Worm (Caenorhabditis elegans) whole organism, L4 larva: Measurements from ENCODE around the gene M03C11.1.

Source experiments
- F10B5.3 ChIP-seq: sonication (generic microtip); optimal IDR thresholded peaks from 2 replicates; lab custom pipeline; 2016; ENCODE audit warnings: mild to moderate bottlenecking, missing genetic modification characterization, missing compliant biosample characterization
- T20F7.1 ChIP-seq: fragments of 200-800 bp; sonication (Bioruptor generic); optimal IDR thresholded peaks from 2 replicates; lab custom pipeline; 2018; ENCODE audit warnings: mild to moderate bottlenecking, missing genetic modification characterization, missing compliant biosample characterization
- Y105C5A.15 ChIP-seq: fragments of 200-800 bp; sonication (Bioruptor generic); IDR thresholded peaks from 2 replicates; pipeline ENCODE4 v1.3.6; 2022; ENCODE audit warnings: missing genetic modification characterization, missing compliant biosample characterization
- Y5F2A.4 ChIP-seq: fragments of 200-800 bp; sonication (Bioruptor generic); optimal IDR thresholded peaks from 2 replicates; lab custom pipeline; 2018; ENCODE audit warnings: mild to moderate bottlenecking, missing genetic modification characterization, missing compliant biosample characterization
- ZK546.5 ChIP-seq, 2 experiments: sonication (generic microtip); optimal IDR thresholded peaks; 2 replicates each; lab custom pipeline; 2017; ENCODE audit warnings: missing biosample characterization in 2 of 2, missing genetic modification characterization in 2 of 2
- aha-1 ChIP-seq: fragments of 150-350 bp; peaks from one replicate; lab custom pipeline; 2014; ENCODE audit warnings: missing biosample characterization, missing genetic modification characterization
- ama-1 ChIP-seq: fragments of 150-350 bp; optimal IDR thresholded peaks from 2 replicates; lab custom pipeline; 2014; ENCODE audit warnings: inconsistent platforms, mixed read lengths
- arid-1 ChIP-seq: fragments of 200-800 bp; sonication (Bioruptor generic); conservative IDR thresholded peaks from 2 replicates; pipeline ENCODE4 v1.3.6; 2022; ENCODE audit warnings: missing genetic modification reagents, missing genetic modification characterization, missing compliant biosample characterization
- ceh-44 ChIP-seq: fragments of 200-800 bp; sonication (Bioruptor generic); IDR thresholded peaks from 2 replicates; pipeline ENCODE4 v1.3.6; 2022; ENCODE audit warnings: missing genetic modification reagents, missing genetic modification characterization, missing compliant biosample characterization
- ceh-62 ChIP-seq: sonication (generic microtip); optimal IDR thresholded peaks from 2 replicates; lab custom pipeline; 2017; ENCODE audit warnings: missing biosample characterization, missing genetic modification characterization
- ces-1 ChIP-seq: fragments of 150-350 bp; sonication (generic microtip); optimal IDR thresholded peaks from 4 replicates; lab custom pipeline; 2014; ENCODE audit warnings: missing biosample characterization, missing genetic modification reagents, missing genetic modification characterization
- daf-16 ChIP-seq, 3 experiments: sonication (generic microtip); optimal IDR thresholded peaks; 2 replicates each; lab custom pipeline; 2016 to 2017; ENCODE audit warnings: missing genetic modification characterization in 3 of 3, missing genetic modification reagents in 3 of 3, mild to moderate bottlenecking in 2 of 3, missing compliant biosample characterization in 2 of 3, missing biosample characterization in 1 of 3, moderate library complexity in 1 of 3
- daf-8 ChIP-seq: fragments of 200-800 bp; sonication (Bioruptor generic); IDR thresholded peaks from 2 replicates; pipeline ENCODE4 v1.3.6; 2022; ENCODE audit warnings: missing genetic modification characterization, missing compliant biosample characterization
- dmd-6 ChIP-seq: fragments of 200-800 bp; sonication (Bioruptor generic); IDR thresholded peaks from 2 replicates; pipeline ENCODE4 v1.3.6; 2022; ENCODE audit warnings: missing genetic modification reagents, missing genetic modification characterization, missing compliant biosample characterization
- dpl-1 ChIP-seq: fragments of 150-350 bp; optimal IDR thresholded peaks from 2 replicates; lab custom pipeline; 2014; ENCODE audit warnings: missing biosample characterization, missing genetic modification reagents, missing genetic modification characterization
- duxl-1 ChIP-seq: sonication (generic microtip); optimal IDR thresholded peaks from 2 replicates; lab custom pipeline; 2016; ENCODE audit warnings: mild to moderate bottlenecking, missing genetic modification characterization, moderate library complexity, missing compliant biosample characterization; ENCODE audit not compliant: poor library complexity
- dve-1 ChIP-seq: sonication (generic microtip); optimal IDR thresholded peaks from 2 replicates; lab custom pipeline; 2017; ENCODE audit warnings: antibody characterized with exemption, mild to moderate bottlenecking, missing genetic modification characterization, missing compliant biosample characterization; ENCODE audit not compliant: insufficient read depth
- gei-8 ChIP-seq: fragments of 200-800 bp; sonication (Bioruptor generic); optimal IDR thresholded peaks from 2 replicates; lab custom pipeline; 2018; ENCODE audit warnings: mild to moderate bottlenecking, missing genetic modification characterization, missing compliant biosample characterization
- hif-1 ChIP-seq, 2 experiments: sonication (generic microtip); optimal IDR thresholded peaks; 2 replicates each; lab custom pipeline; 2016 to 2017; ENCODE audit warnings: missing compliant biosample characterization in 2 of 2, missing genetic modification characterization in 2 of 2, missing genetic modification reagents in 2 of 2, missing genotype in 2 of 2, mild to moderate bottlenecking in 1 of 2
- hlh-11 ChIP-seq: fragments of 200-800 bp; sonication (Bioruptor generic); optimal IDR thresholded peaks from 2 replicates; lab custom pipeline; 2018; ENCODE audit warnings: mild to moderate bottlenecking, missing genetic modification characterization, missing compliant biosample characterization
- lim-7 ChIP-seq: fragments of 200-800 bp; sonication (Bioruptor generic); IDR thresholded peaks from 2 replicates; pipeline ENCODE4 v1.3.6; 2022; ENCODE audit warnings: missing genetic modification characterization, missing compliant biosample characterization
- lin-1 ChIP-seq: fragments of 200-800 bp; sonication (Bioruptor generic); IDR thresholded peaks from 2 replicates; pipeline ENCODE4 v1.3.6; 2022; ENCODE audit warnings: missing genetic modification reagents, missing genetic modification characterization, missing compliant biosample characterization
- lsy-2 ChIP-seq, 2 experiments: fragments of 150-350 bp in 1 of 2; sonication (generic microtip) in 1 of 2; optimal IDR thresholded peaks; 2 replicates each; lab custom pipeline; 2014 to 2017; ENCODE audit warnings: missing biosample characterization in 2 of 2, missing genetic modification characterization in 2 of 2
- madf-5 ChIP-seq, 2 experiments: fragments of 200-800 bp; sonication (Bioruptor generic); IDR thresholded peaks; 2 replicates each; pipeline ENCODE4 v1.3.6; 2022; ENCODE audit warnings: missing compliant biosample characterization in 2 of 2, missing genetic modification characterization in 2 of 2
- madf-9 ChIP-seq: fragments of 200-800 bp; sonication (Bioruptor generic); conservative IDR thresholded peaks from 2 replicates; pipeline ENCODE4 v1.3.6; 2022; ENCODE audit warnings: missing genetic modification reagents, missing genetic modification characterization, missing compliant biosample characterization
- mep-1 ChIP-seq: fragments of 150-350 bp; sonication (generic microtip); optimal IDR thresholded peaks from 3 replicates; lab custom pipeline; 2014; ENCODE audit warnings: missing biosample characterization, missing genetic modification characterization
- mxl-2 ChIP-seq: fragments of 200-800 bp; sonication (Bioruptor generic); conservative IDR thresholded peaks from 2 replicates; pipeline ENCODE4 v1.3.6; 2022; ENCODE audit warnings: missing genetic modification reagents, missing genetic modification characterization, missing compliant biosample characterization
- nhr-102 ChIP-seq: sonication (generic microtip); optimal IDR thresholded peaks from 2 replicates; lab custom pipeline; 2016; ENCODE audit warnings: mild to moderate bottlenecking, missing genetic modification characterization, moderate library complexity, missing compliant biosample characterization
- nhr-11 ChIP-seq: fragments of 150-350 bp; optimal IDR thresholded peaks from 2 replicates; lab custom pipeline; 2014; ENCODE audit warnings: missing biosample characterization, missing genetic modification characterization
- nhr-111 ChIP-seq: fragments of 200-800 bp; sonication (Bioruptor generic); optimal IDR thresholded peaks from 2 replicates; lab custom pipeline; 2018; ENCODE audit warnings: mild to moderate bottlenecking, missing genetic modification characterization, missing compliant biosample characterization
- nhr-237 ChIP-seq: sonication (generic microtip); optimal IDR thresholded peaks from 2 replicates; lab custom pipeline; 2017; ENCODE audit warnings: missing biosample characterization, missing genetic modification characterization
- nhr-28 ChIP-seq: fragments of 150-350 bp; optimal IDR thresholded peaks from 2 replicates; lab custom pipeline; 2014; ENCODE audit warnings: missing biosample characterization, missing genetic modification characterization
- nhr-42 ChIP-seq: fragments of 200-800 bp; sonication (Bioruptor generic); IDR thresholded peaks from 2 replicates; pipeline ENCODE4 v1.3.6; 2022; ENCODE audit warnings: missing genetic modification characterization, missing compliant biosample characterization
- nhr-48 ChIP-seq: sonication (generic microtip); optimal IDR thresholded peaks from 2 replicates; lab custom pipeline; 2016; ENCODE audit warnings: mild to moderate bottlenecking, missing genetic modification characterization, missing compliant biosample characterization
- nhr-76 ChIP-seq: fragments of 150-350 bp; optimal IDR thresholded peaks from 2 replicates; lab custom pipeline; 2014; ENCODE audit warnings: missing biosample characterization, missing genetic modification characterization
- pha-4 ChIP-seq, 2 experiments: fragments of 150-350 bp in 1 of 2; fragments of 200-800 bp in 1 of 2; sonication (Bioruptor generic) in 1 of 2; IDR thresholded peaks in 1 of 2; optimal IDR thresholded peaks in 1 of 2; 2 replicates each; pipeline versions ENCODE4 v1.3.6 to Lab custom; 2014 to 2022; ENCODE audit warnings: missing genetic modification characterization in 2 of 2, missing genetic modification reagents in 2 of 2, missing biosample characterization in 1 of 2, missing compliant biosample characterization in 1 of 2
- php-3 ChIP-seq: fragments of 200-800 bp; sonication (Bioruptor generic); IDR thresholded peaks from 2 replicates; pipeline ENCODE4 v1.3.6; 2022; ENCODE audit warnings: missing genetic modification reagents, missing genetic modification characterization, missing compliant biosample characterization
- pqm-1 ChIP-seq: sonication (generic microtip); optimal IDR thresholded peaks from 2 replicates; lab custom pipeline; 2017; ENCODE audit warnings: missing biosample characterization, missing genetic modification characterization
- rbr-2 ChIP-seq: sonication (generic microtip); optimal IDR thresholded peaks from 2 replicates; lab custom pipeline; 2016; ENCODE audit warnings: missing genotype, missing genetic modification characterization, missing compliant biosample characterization
- sdz-12 ChIP-seq: fragments of 200-800 bp; sonication (Bioruptor generic); optimal IDR thresholded peaks from 2 replicates; lab custom pipeline; 2018; ENCODE audit warnings: mild to moderate bottlenecking, missing genetic modification characterization, missing compliant biosample characterization
- snpc-1.2 ChIP-seq: fragments of 200-800 bp; sonication (Bioruptor generic); IDR thresholded peaks from 2 replicates; pipeline ENCODE4 v1.3.6; 2022; ENCODE audit warnings: missing genetic modification reagents, missing genetic modification characterization, missing compliant biosample characterization
- unc-130 ChIP-seq: sonication (generic microtip); optimal IDR thresholded peaks from 2 replicates; lab custom pipeline; 2016; ENCODE audit warnings: missing genetic modification reagents, missing genetic modification characterization, missing compliant biosample characterization
- unc-39 ChIP-seq: sonication (generic microtip); optimal IDR thresholded peaks from 2 replicates; lab custom pipeline; 2017; ENCODE audit warnings: missing biosample characterization, missing genetic modification characterization
- unc-62 ChIP-seq, 3 experiments: fragments of 150-350 bp in 1 of 3; sonication (generic microtip); optimal IDR thresholded peaks in 2 of 3; peaks in 1 of 3; 1 replicate in 1 of 3; 2 replicates in 2 of 3; lab custom pipeline; 2014 to 2017; ENCODE audit warnings: missing biosample characterization in 3 of 3, missing genetic modification characterization in 3 of 3, missing genetic modification reagents in 3 of 3, missing genotype in 1 of 3
- ztf-11 ChIP-seq: fragments of 150-350 bp; optimal IDR thresholded peaks from 2 replicates; lab custom pipeline; 2014; ENCODE audit warnings: missing biosample characterization, missing genetic modification characterization

The M03C11.1 gene

DNA sequence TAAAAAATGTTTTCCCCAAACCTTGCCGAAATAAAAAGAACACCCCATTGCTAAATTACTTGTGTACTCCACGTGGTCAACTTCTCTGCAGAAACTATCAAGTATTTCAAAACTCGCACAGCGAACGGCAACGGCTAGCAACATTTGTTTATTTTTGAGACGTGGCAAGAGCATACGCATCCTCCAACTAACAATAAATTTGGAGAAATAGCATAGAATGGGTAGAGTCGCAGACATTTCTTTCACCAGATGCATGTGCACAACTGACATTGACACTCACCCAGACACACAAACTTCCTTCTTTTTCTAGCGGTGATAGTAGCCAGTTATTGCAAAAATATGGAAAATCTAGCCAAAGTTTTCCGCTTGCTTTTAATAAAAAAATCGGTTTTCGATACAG is 16.3 kb downstream of the M03C11.1 start:
- TF ChIP-seq F10B5.3 (tag; lab: Kevin White, UChicago) (no peak), ama-1 (lab: Kevin White, UChicago) (no peak), sdz-12 (GFP tag; lab: Kevin White, UChicago) (no peak), ceh-62 (no peak), ztf-11 (tag; lab: Kevin White, UChicago) (no peak), mxl-2 (GFP tag; lab: Robert Waterston, UW) (no peak), mep-1 (tag; lab: Kevin White, UChicago) (no peak), Y105C5A.15 (GFP tag; lab: Robert Waterston, UW) (no peak), nhr-11 (no peak), ceh-44 (GFP tag; lab: Robert Waterston, UW) (no peak), unc-62 (GFP tag; optimal IDR thresholded peaks at IDR 0.05 in 1 of 2; lab: Kevin White, UChicago) (peak in 1 of 2 experiments; percentile 15), unc-62 (tag; optimal IDR thresholded peaks at IDR 0.05; lab: Kevin White, UChicago) (no peak), nhr-102 (no peak), daf-16 (GFP tag; optimal IDR thresholded peaks at IDR 0.05; lab: Kevin White, UChicago) (no peak), daf-16 (tag; optimal IDR thresholded peaks at IDR 0.05; lab: Kevin White, UChicago) (peak; percentile 12), ces-1 (GFP tag; lab: Kevin White, UChicago) (no peak), nhr-76 (no peak), nhr-28 (tag; lab: Kevin White, UChicago) (no peak), nhr-48 (no peak), aha-1 (tag; lab: Kevin White, UChicago) (peak; percentile 44), snpc-1.2 (GFP tag; lab: Robert Waterston, UW) (no peak)

- TF ChIP-seq lim-7 (GFP tag; lab: Robert Waterston, UW) = no peak
- TF ChIP-seq duxl-1 = no peak
- TF ChIP-seq nhr-237 (tag; lab: Kevin White, UChicago) = no peak
- TF ChIP-seq ceh-62 = no peak
- TF ChIP-seq daf-16 (GFP tag; optimal IDR thresholded peaks at IDR 0.05; lab: Kevin White, UChicago) = no peak
- peak; percentile 75 for TF ChIP-seq daf-16 (tag; optimal IDR thresholded peaks at IDR 0.05; lab: Kevin White, UChicago)
- TF ChIP-seq hif-1 (tag; optimal IDR thresholded peaks at IDR 0.05; lab: Kevin White, UChicago) = peak in 1 of 2 experiments; percentile 25
- TF ChIP-seq hlh-11 = peak; percentile 35
- no peak for TF ChIP-seq rbr-2 (tag; lab: Kevin White, UChicago)
- TF ChIP-seq ZK546.5 (tag; optimal IDR thresholded peaks at IDR 0.05; lab: Kevin White, UChicago) = no peak
- no peak for TF ChIP-seq Y5F2A.4
- no peak for TF ChIP-seq ces-1 (GFP tag; lab: Kevin White, UChicago)
- TF ChIP-seq dve-1 (tag; lab: Kevin White, UChicago) = peak; percentile 35
- TF ChIP-seq nhr-42 = no peak
- no peak for TF ChIP-seq nhr-102
- no peak for TF ChIP-seq dpl-1 (GFP tag; lab: Kevin White, UChicago)
- TF ChIP-seq lsy-2 (tag; optimal IDR thresholded peaks at IDR 0.05; lab: Kevin White, UChicago) = no peak
- peak; percentile 73 for TF ChIP-seq pqm-1 (tag; lab: Kevin White, UChicago)
- TF ChIP-seq gei-8 = no peak
- TF ChIP-seq arid-1 (GFP tag; lab: Robert Waterston, UW) = no peak
- TF ChIP-seq pha-4 (GFP tag; IDR thresholded peaks at IDR 0.05; lab: Robert Waterston, UW) = no peak
- TF ChIP-seq pha-4 (tag; optimal IDR thresholded peaks at IDR 0.05; lab: Kevin White, UChicago) = no peak
- TF ChIP-seq php-3 (GFP tag; lab: Robert Waterston, UW) = no peak
- TF ChIP-seq T20F7.1 (GFP tag; lab: Kevin White, UChicago) = no peak
- no peak for TF ChIP-seq unc-130 (GFP tag; lab: Kevin White, UChicago)
- TF ChIP-seq daf-8 (GFP tag; lab: Robert Waterston, UW) = no peak
- no peak for TF ChIP-seq madf-5 (GFP tag; IDR thresholded peaks at IDR 0.05; lab: Robert Waterston, UW)
- TF ChIP-seq unc-39 (tag; lab: Kevin White, UChicago) = no peak
- TF ChIP-seq nhr-111 = no peak
- TF ChIP-seq dmd-6 (GFP tag; lab: Robert Waterston, UW) = peak; percentile 49
- TF ChIP-seq lin-1 (GFP tag; lab: Robert Waterston, UW) = no peak
- no peak for TF ChIP-seq madf-9 (GFP tag; lab: Robert Waterston, UW)
- peak; percentile 69 for TF ChIP-seq nhr-28 (tag; lab: Kevin White, UChicago)
Observed at ce11 chrIII:10378899-10379298, 17.0 kb downstream of the M03C11.1 start.
